Worm (Caenorhabditis elegans) whole organism, midembryonic: ENCODE data around the gene F59E12.8.

Experiments
- T22C8.4 ChIP-seq: fragments of 200-800 bp; sonication (Bioruptor generic); IDR thresholded peaks from 2 replicates; pipeline ENCODE4 v1.3.6; 2022; ENCODE audit warnings: missing genetic modification characterization, missing compliant biosample characterization
- cog-1 ChIP-seq: sonication (generic microtip); optimal IDR thresholded peaks from 2 replicates; lab custom pipeline; 2016; ENCODE audit warnings: missing genetic modification characterization, missing compliant biosample characterization
- flt-1 ChIP-seq: fragments of 200-800 bp; sonication (Bioruptor generic); IDR thresholded peaks from 2 replicates; pipeline ENCODE4 v1.3.6; 2022; ENCODE audit warnings: missing genetic modification characterization, missing compliant biosample characterization
- klf-2 ChIP-seq: fragments of 200-800 bp; sonication (Bioruptor generic); conservative IDR thresholded peaks from 2 replicates; pipeline ENCODE4 v1.3.6; 2022; ENCODE audit warnings: missing genetic modification reagents, missing genetic modification characterization, missing compliant biosample characterization
- med-1 ChIP-seq: sonication (generic microtip); optimal IDR thresholded peaks from 2 replicates; lab custom pipeline; 2017; ENCODE audit warnings: missing genetic modification characterization, mild to moderate bottlenecking, missing compliant biosample characterization, antibody characterized with exemption, missing genetic modification reagents; ENCODE audit not compliant: insufficient read depth
- ref-1 ChIP-seq: fragments of 200-800 bp; sonication (Bioruptor generic); conservative IDR thresholded peaks from 2 replicates; pipeline ENCODE4 v1.3.6; 2022; ENCODE audit warnings: missing genetic modification reagents, missing genetic modification characterization, missing compliant biosample characterization
- tab-1 ChIP-seq: fragments of 200-800 bp; sonication (Bioruptor generic); IDR thresholded peaks from 2 replicates; pipeline ENCODE4 v1.3.6; 2022; ENCODE audit warnings: missing genetic modification characterization, missing compliant biosample characterization
- ztf-23 ChIP-seq: fragments of 200-800 bp; sonication (Bioruptor generic); IDR thresholded peaks from 2 replicates; pipeline ENCODE4 v1.3.6; 2022; ENCODE audit warnings: missing genetic modification reagents, missing genetic modification characterization, missing compliant biosample characterization
- ztf-29 ChIP-seq: fragments of 200-800 bp; sonication (Bioruptor generic); IDR thresholded peaks from 2 replicates; pipeline ENCODE4 v1.3.6; 2022; ENCODE audit warnings: missing genetic modification reagents, missing genetic modification characterization, missing compliant biosample characterization

DNA sequence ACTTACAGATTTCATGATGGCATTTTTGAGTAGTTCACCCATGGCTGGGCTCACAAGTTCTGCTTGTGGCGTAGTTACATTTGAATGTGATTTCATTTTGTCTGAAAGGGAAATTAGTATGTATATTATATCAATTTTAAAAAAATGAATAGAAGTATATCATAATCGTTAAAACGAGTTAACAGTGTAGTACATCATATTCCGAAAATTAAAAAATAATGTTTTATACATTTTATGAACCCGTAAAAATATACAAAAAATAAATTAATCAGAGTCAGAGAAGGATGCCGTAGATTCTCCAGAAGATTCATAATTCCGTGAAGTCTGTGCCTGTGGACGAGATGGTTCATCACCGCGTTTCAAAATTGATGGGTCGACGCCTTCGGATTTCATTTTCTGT lies 10.2 kb upstream of the F59E12.8 start, which contains the start of gene F59E12.9:
- TF ChIP-seq T22C8.4 (GFP tag; lab: Robert Waterston, UW), result no peak
- TF ChIP-seq tab-1, result no peak
- no peak for TF ChIP-seq ztf-23 (GFP tag; lab: Robert Waterston, UW)
- TF ChIP-seq flt-1 (GFP tag; lab: Robert Waterston, UW), result no peak
- no peak for TF ChIP-seq ref-1 (GFP tag; lab: Robert Waterston, UW)
- TF ChIP-seq klf-2 (GFP tag; lab: Robert Waterston, UW), result no peak
- no peak for TF ChIP-seq med-1 (GFP tag; lab: Kevin White, UChicago)
- no peak for TF ChIP-seq ztf-29 (GFP tag; lab: Robert Waterston, UW)
- no peak for TF ChIP-seq cog-1 (tag; lab: Kevin White, UChicago)
